Worm (Caenorhabditis elegans): ENCODE data around the gene sgn-1.
A peak's percentile ranks its signal among the peaks of the same experiment; 100 is the strongest.

DNA sequence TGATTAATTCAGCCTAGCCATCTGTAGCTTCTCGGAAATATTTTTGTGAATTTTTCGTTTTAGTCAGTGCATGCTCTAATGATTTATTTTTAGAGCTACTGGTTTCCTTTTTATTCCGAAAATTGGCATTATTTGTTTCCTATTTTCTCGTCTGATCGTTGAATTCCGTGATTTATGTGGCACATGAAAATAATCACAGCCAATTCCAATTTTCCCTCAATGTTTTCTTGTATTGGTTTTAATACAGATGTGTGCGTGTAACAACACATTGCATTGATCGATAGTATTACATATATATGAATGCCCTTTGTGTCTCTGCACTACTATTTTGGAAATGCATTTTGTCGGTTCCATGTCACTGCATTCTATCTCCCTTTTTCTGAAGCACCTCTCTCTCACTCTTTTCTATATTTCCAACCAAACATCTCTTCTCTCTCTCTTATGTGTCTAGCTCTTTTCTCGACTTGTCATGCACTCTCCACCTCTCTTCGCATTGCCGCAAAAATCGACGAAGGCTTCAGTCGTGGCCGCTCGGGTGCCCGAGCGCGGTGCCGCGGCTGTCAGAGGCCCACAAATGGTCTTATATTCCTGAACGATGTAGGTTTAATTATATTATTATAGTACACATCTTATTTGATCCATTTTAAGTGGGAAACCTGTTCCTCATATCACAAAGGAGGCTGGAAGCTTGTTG, 912 bp upstream of the sgn-1 start:
- TF ChIP-seq elt-3 (tag; optimal IDR thresholded peaks at IDR 0.05) (no peak), nhr-19 (GFP tag; conservative IDR thresholded peaks at IDR 0.05) (no peak), skn-1 (tag; optimal IDR thresholded peaks at IDR 0.05) (peak; percentile 8), ama-1 (optimal IDR thresholded peaks at IDR 0.05) (peak; percentile 79), ceh-8 (GFP tag; optimal IDR thresholded peaks at IDR 0.05) (peak; percentile 10), pag-3 (tag; optimal IDR thresholded peaks at IDR 0.05; ENCODE audit: borderline replicate concordance, insufficient read depth) (no peak), unc-62 (GFP tag; optimal IDR thresholded peaks at IDR 0.05) (no peak), pqm-1 (tag; optimal IDR thresholded peaks at IDR 0.05) (no peak)

Data from whole organism, L1 larva.